Worm (Caenorhabditis elegans) whole organism, early embryonic: ENCODE results near the gene ptc-3.

ENCODE experiments used
- B0310.2 ChIP-seq: sonication (generic microtip); optimal IDR thresholded peaks from 2 replicates; lab custom pipeline; 2016; ENCODE audit warnings: mild to moderate bottlenecking, missing genetic modification characterization, missing compliant biosample characterization
- F13C5.2 ChIP-seq: sonication (generic microtip); optimal IDR thresholded peaks from 2 replicates; lab custom pipeline; 2017; ENCODE audit warnings: mild to moderate bottlenecking, missing genetic modification characterization, inconsistent platforms, missing compliant biosample characterization
- ama-1 ChIP-seq: fragments of 150-350 bp; optimal IDR thresholded peaks from 2 replicates; lab custom pipeline; 2014
- ets-7 ChIP-seq: sonication (generic microtip); optimal IDR thresholded peaks from 2 replicates; lab custom pipeline; 2016; ENCODE audit warnings: missing genotype, missing genetic modification characterization, missing compliant biosample characterization
- flt-1 ChIP-seq: fragments of 200-800 bp; sonication (Bioruptor generic); IDR thresholded peaks from 2 replicates; pipeline ENCODE4 v1.3.6; 2022; ENCODE audit warnings: missing genetic modification characterization, missing compliant biosample characterization
- pes-1 ChIP-seq: fragments of 200-800 bp; sonication (Bioruptor generic); IDR thresholded peaks from 2 replicates; pipeline ENCODE4 v1.3.6; 2022; ENCODE audit warnings: missing genetic modification reagents, missing genetic modification characterization, missing compliant biosample characterization
- scrt-1 ChIP-seq: fragments of 200-800 bp; sonication (Bioruptor generic); IDR thresholded peaks from 2 replicates; pipeline ENCODE4 v1.3.6; 2022; ENCODE audit warnings: missing genetic modification characterization, missing compliant biosample characterization
- tbx-11 ChIP-seq: fragments of 200-800 bp; sonication (Bioruptor generic); IDR thresholded peaks from 2 replicates; pipeline ENCODE4 v1.3.6; 2022; ENCODE audit warnings: missing genetic modification characterization, missing compliant biosample characterization
- tbx-37 ChIP-seq: fragments of 200-800 bp; sonication (Bioruptor generic); conservative IDR thresholded peaks from 2 replicates; pipeline ENCODE4 v1.3.6; 2022; ENCODE audit warnings: missing genetic modification reagents, missing genetic modification characterization, missing compliant biosample characterization

DNA sequence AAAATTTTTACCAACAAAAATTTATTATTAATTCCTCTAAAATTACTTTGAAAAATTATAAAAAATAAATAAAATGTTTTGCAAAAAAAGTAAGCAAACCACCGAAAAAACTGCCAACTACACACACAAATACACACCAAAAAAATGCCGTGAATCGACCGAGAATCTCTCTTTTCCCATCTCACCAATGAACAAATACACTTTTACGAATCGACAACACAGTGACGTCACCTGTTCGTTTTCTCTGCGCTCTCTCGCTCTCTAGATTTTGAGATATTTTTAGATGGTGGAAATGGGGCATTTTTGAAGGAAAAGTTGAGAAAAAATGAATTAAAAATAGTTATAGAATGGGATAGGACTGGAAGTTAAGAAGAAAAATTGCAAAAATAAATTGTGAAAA lies 20.3 kb downstream of the ptc-3 start:
- TF ChIP-seq scrt-1 (GFP tag; lab: Robert Waterston, UW), result no peak
- TF ChIP-seq B0310.2 (tag; lab: Kevin White, UChicago), result no peak
- no peak for TF ChIP-seq ama-1 (lab: Kevin White, UChicago)
- no peak for TF ChIP-seq tbx-11
- no peak for TF ChIP-seq pes-1
- no peak for TF ChIP-seq ets-7 (tag; lab: Kevin White, UChicago)
- no peak for TF ChIP-seq tbx-37
- TF ChIP-seq flt-1 (GFP tag; lab: Robert Waterston, UW), result no peak
- TF ChIP-seq F13C5.2, result no peak
